Fruit fly (Drosophila melanogaster) whole organism, embryonic: ENCODE data around the gene CG14984.
A peak's percentile ranks its signal among the peaks of the same experiment; 100 is the strongest.

Experiments
- Atf6 ChIP-seq: fragments of 200-800 bp; sonication (Bioruptor generic); IDR thresholded peaks from 2 replicates; pipeline ENCODE4 v1.3.6; 2022; ENCODE audit warnings: missing biosample characterization, missing genetic modification characterization
- CG1024 ChIP-seq: fragments of 200-800 bp; sonication (Bioruptor generic); IDR thresholded peaks from 2 replicates; pipeline ENCODE4 v1.3.6; 2022; ENCODE audit warnings: missing biosample characterization, missing genetic modification characterization
- CG11456 ChIP-seq: fragments of 200-800 bp; sonication (Bioruptor generic); IDR thresholded peaks from 3 replicates; pipeline ENCODE4 v1.3.6; 2022; ENCODE audit warnings: missing biosample characterization, missing genetic modification characterization
- CG12236 ChIP-seq: fragments of 200-800 bp; sonication (Bioruptor generic); optimal IDR thresholded peaks from 2 replicates; lab custom pipeline; 2016; ENCODE audit warnings: missing biosample characterization, missing genetic modification characterization
- CG1233 ChIP-seq: fragments of 200-800 bp; sonication (Bioruptor generic); optimal IDR thresholded peaks from 4 replicates; lab custom pipeline; 2018; ENCODE audit warnings: missing biosample characterization, mild to moderate bottlenecking, missing genetic modification characterization
- CG15601 ChIP-seq: fragments of 200-800 bp; sonication (Bioruptor generic); optimal IDR thresholded peaks from 3 replicates; lab custom pipeline; 2019; ENCODE audit warnings: missing biosample characterization, mild to moderate bottlenecking, missing genetic modification characterization, moderate library complexity
- CG17568 ChIP-seq: fragments of 200-800 bp; sonication (Bioruptor generic); optimal IDR thresholded peaks from 2 replicates; lab custom pipeline; 2018; ENCODE audit warnings: missing biosample characterization, mild to moderate bottlenecking, missing genetic modification characterization, moderate library complexity
- CG1792 ChIP-seq: fragments of 200-800 bp; sonication (Bioruptor generic); optimal IDR thresholded peaks from 2 replicates; lab custom pipeline; 2016; ENCODE audit warnings: missing biosample characterization, missing genetic modification characterization
- CG4328 ChIP-seq: fragments of 200-800 bp; sonication (Bioruptor generic); optimal IDR thresholded peaks from 3 replicates; lab custom pipeline; 2017; ENCODE audit warnings: missing biosample characterization, missing genetic modification reagents, missing genetic modification characterization
- CG4360 ChIP-seq: fragments of 200-800 bp; sonication (Bioruptor generic); IDR thresholded peaks from 2 replicates; pipeline ENCODE4 v1.3.6; 2022; ENCODE audit warnings: missing biosample characterization, missing genetic modification characterization
- CG4820 ChIP-seq: fragments of 200-800 bp; sonication (Bioruptor generic); optimal IDR thresholded peaks from 3 replicates; lab custom pipeline; 2016; ENCODE audit warnings: missing biosample characterization, missing genetic modification characterization
- CG4854 ChIP-seq: fragments of 200-800 bp; sonication (Bioruptor generic); optimal IDR thresholded peaks from 2 replicates; lab custom pipeline; 2016; ENCODE audit warnings: missing biosample characterization, missing genetic modification characterization, inconsistent platforms
- CG5180 ChIP-seq: fragments of 200-800 bp; sonication (Bioruptor generic); optimal IDR thresholded peaks from 3 replicates; lab custom pipeline; 2017; ENCODE audit warnings: missing biosample characterization, missing genetic modification characterization, mild to moderate bottlenecking, moderate library complexity, missing genetic modification reagents
- CG6254 ChIP-seq: fragments of 200-800 bp; sonication (Bioruptor generic); optimal IDR thresholded peaks from 3 replicates; lab custom pipeline; 2017; ENCODE audit warnings: mild to moderate bottlenecking, missing biosample characterization, missing genetic modification reagents, missing genetic modification characterization
- CG6683 ChIP-seq: fragments of 200-800 bp; sonication (Bioruptor generic); optimal IDR thresholded peaks from 2 replicates; lab custom pipeline; 2017; ENCODE audit warnings: missing biosample characterization, mild to moderate bottlenecking, missing genetic modification characterization, missing genetic modification reagents
- CG7556 ChIP-seq: fragments of 200-800 bp; sonication (Bioruptor generic); optimal IDR thresholded peaks from 2 replicates; lab custom pipeline; 2017; ENCODE audit warnings: missing biosample characterization, mild to moderate bottlenecking, missing genetic modification characterization
- CG7786 ChIP-seq: fragments of 200-800 bp; sonication (Bioruptor generic); optimal IDR thresholded peaks from 2 replicates; lab custom pipeline; 2016; ENCODE audit warnings: missing biosample characterization, missing genetic modification characterization
- CG7839 ChIP-seq: fragments of 200-800 bp; sonication (Bioruptor generic); optimal IDR thresholded peaks from 3 replicates; lab custom pipeline; 2018; ENCODE audit warnings: missing biosample characterization, mild to moderate bottlenecking, missing genetic modification characterization, moderate library complexity
- CG8290 ChIP-seq, 3 experiments: fragments of 200-800 bp; sonication (Bioruptor generic); optimal IDR thresholded peaks; 2 replicates each; lab custom pipeline; 2016 to 2019; ENCODE audit warnings: missing biosample characterization in 3 of 3, missing genetic modification characterization in 3 of 3, mild to moderate bottlenecking in 2 of 3, moderate library complexity in 1 of 3
- CG9609 ChIP-seq: fragments of 200-800 bp; sonication (Bioruptor generic); optimal IDR thresholded peaks from 3 replicates; lab custom pipeline; 2016; ENCODE audit warnings: missing biosample characterization, missing genetic modification characterization
- CrebB ChIP-seq: fragments of 200-800 bp; sonication (Bioruptor generic); optimal IDR thresholded peaks from 3 replicates; lab custom pipeline; 2018; ENCODE audit warnings: missing biosample characterization, mild to moderate bottlenecking, missing genetic modification characterization
- Dbx ChIP-seq: fragments of 200-800 bp; sonication (Bioruptor generic); IDR thresholded peaks from 3 replicates; pipeline ENCODE4 v1.3.6; 2022; ENCODE audit warnings: missing biosample characterization, missing genetic modification characterization
- Doc3 ChIP-seq: fragments of 200-800 bp; sonication (Bioruptor generic); IDR thresholded peaks from 3 replicates; pipeline ENCODE4 v1.3.6; 2022; ENCODE audit warnings: missing biosample characterization, missing genetic modification characterization; ENCODE audit not compliant: partially characterized antibody
- Dref ChIP-seq: fragments of 200-800 bp; sonication (Bioruptor generic); IDR thresholded peaks from 2 replicates; pipeline ENCODE4 v1.3.6; 2022; ENCODE audit warnings: missing biosample characterization, missing genetic modification characterization
- E2f2 ChIP-seq: fragments of 200-800 bp; sonication (Bioruptor generic); IDR thresholded peaks from 2 replicates; pipeline ENCODE4 v1.3.6; 2022; ENCODE audit warnings: missing biosample characterization, missing genetic modification characterization
- Fer1 ChIP-seq: fragments of 200-800 bp; sonication (Bioruptor generic); optimal IDR thresholded peaks from 2 replicates; lab custom pipeline; 2017; ENCODE audit warnings: missing biosample characterization, mild to moderate bottlenecking, missing genetic modification characterization
- Fer2 ChIP-seq: fragments of 200-800 bp; sonication (Bioruptor generic); optimal IDR thresholded peaks from 2 replicates; lab custom pipeline; 2018; ENCODE audit warnings: missing biosample characterization, mild to moderate bottlenecking, missing genetic modification characterization, moderate library complexity
- Kr ChIP-seq: fragments of 200-800 bp; sonication (Bioruptor generic); optimal IDR thresholded peaks from 2 replicates; lab custom pipeline; 2017; ENCODE audit warnings: missing biosample characterization, mild to moderate bottlenecking, missing genetic modification characterization
- Mad ChIP-seq: fragments of 200-800 bp; sonication (Bioruptor generic); optimal IDR thresholded peaks from 2 replicates; lab custom pipeline; 2016; ENCODE audit warnings: missing biosample characterization, missing genetic modification characterization
- Max ChIP-seq: fragments of 200-800 bp; sonication (Bioruptor generic); optimal IDR thresholded peaks from 2 replicates; lab custom pipeline; 2016; ENCODE audit warnings: missing biosample characterization, mild to moderate bottlenecking, missing genetic modification characterization
- Meics ChIP-seq: fragments of 200-800 bp; sonication (Bioruptor generic); optimal IDR thresholded peaks from 2 replicates; lab custom pipeline; 2017; ENCODE audit warnings: missing biosample characterization, mild to moderate bottlenecking, missing genetic modification characterization
- Mes4 ChIP-seq: fragments of 200-800 bp; sonication (Bioruptor generic); optimal IDR thresholded peaks from 2 replicates; lab custom pipeline; 2016; ENCODE audit warnings: missing biosample characterization, missing genetic modification characterization
- Oaz ChIP-seq: fragments of 200-800 bp; sonication (Bioruptor generic); IDR thresholded peaks from 2 replicates; pipeline ENCODE4 v1.3.6; 2022; ENCODE audit warnings: missing biosample characterization, missing genetic modification characterization
- Ssrp ChIP-seq: fragments of 200-800 bp; sonication (Bioruptor generic); optimal IDR thresholded peaks from 2 replicates; lab custom pipeline; 2018; ENCODE audit warnings: missing biosample characterization, mild to moderate bottlenecking, missing genetic modification characterization, moderate library complexity
- Stat92E ChIP-seq, 3 experiments: fragments of >200 bp in 2 of 3; fragments of 200-800 bp in 1 of 3; sonication (Bioruptor generic) in 1 of 3; optimal IDR thresholded peaks; 2 replicates each; lab custom pipeline; 2017 to 2019; ENCODE audit warnings: missing biosample characterization in 3 of 3, missing genetic modification characterization in 3 of 3, mild to moderate bottlenecking in 1 of 3, moderate library complexity in 1 of 3
- ac ChIP-seq: fragments of 200-800 bp; sonication (Bioruptor generic); optimal IDR thresholded peaks from 3 replicates; lab custom pipeline; 2017; ENCODE audit warnings: missing biosample characterization, mild to moderate bottlenecking, missing genetic modification characterization
- amos ChIP-seq: fragments of 200-800 bp; sonication (Bioruptor generic); IDR thresholded peaks from 2 replicates; pipeline ENCODE4 v1.3.6; 2022; ENCODE audit warnings: missing biosample characterization, missing genetic modification characterization; ENCODE audit not compliant: partially characterized antibody
- bowl ChIP-seq: fragments of 200-800 bp; sonication (Bioruptor generic); IDR thresholded peaks from 2 replicates; pipeline ENCODE4 v1.3.6; 2022; ENCODE audit warnings: missing biosample characterization, missing genetic modification characterization
- cato ChIP-seq: fragments of 200-800 bp; sonication (Bioruptor generic); optimal IDR thresholded peaks from 2 replicates; lab custom pipeline; 2016; ENCODE audit warnings: missing biosample characterization, missing genetic modification characterization, borderline replicate concordance
- en ChIP-seq: fragments of 200-800 bp; sonication (Bioruptor generic); optimal IDR thresholded peaks from 2 replicates; lab custom pipeline; 2016; ENCODE audit warnings: missing biosample characterization, missing genetic modification characterization
- pita ChIP-seq: fragments of 200-800 bp; sonication (Bioruptor generic); optimal IDR thresholded peaks from 2 replicates; lab custom pipeline; 2017; ENCODE audit warnings: missing biosample characterization, mild to moderate bottlenecking, missing genetic modification characterization
- pnt ChIP-seq: fragments of 200-800 bp; sonication (Bioruptor generic); optimal IDR thresholded peaks from 3 replicates; lab custom pipeline; 2016; ENCODE audit warnings: missing biosample characterization, missing genetic modification characterization
- psq ChIP-seq: fragments of 200-800 bp; sonication (Bioruptor generic); optimal IDR thresholded peaks from 2 replicates; lab custom pipeline; 2017; ENCODE audit warnings: missing biosample characterization, missing genetic modification characterization
- pzg ChIP-seq: fragments of 200-800 bp; sonication (Bioruptor generic); optimal IDR thresholded peaks from 3 replicates; lab custom pipeline; 2018; ENCODE audit warnings: missing biosample characterization, mild to moderate bottlenecking, missing genetic modification characterization, moderate library complexity
- salm ChIP-seq: fragments of 200-800 bp; sonication (Bioruptor generic); optimal IDR thresholded peaks from 2 replicates; lab custom pipeline; 2018; ENCODE audit warnings: missing biosample characterization, mild to moderate bottlenecking, missing genetic modification characterization
- sisA ChIP-seq: fragments of 200-800 bp; sonication (Bioruptor generic); IDR thresholded peaks from 2 replicates; pipeline ENCODE4 v1.3.6; 2022; ENCODE audit warnings: missing biosample characterization, missing genetic modification characterization
- tin ChIP-seq: fragments of 200-800 bp; sonication (Bioruptor generic); optimal IDR thresholded peaks from 3 replicates; lab custom pipeline; 2016; ENCODE audit warnings: missing biosample characterization, missing genetic modification characterization
- tup ChIP-seq: fragments of 200-800 bp; sonication (Bioruptor generic); optimal IDR thresholded peaks from 2 replicates; lab custom pipeline; 2016; ENCODE audit warnings: missing biosample characterization, mild to moderate bottlenecking, missing genetic modification characterization, moderate library complexity
- twi ChIP-seq: fragments of 200-800 bp; optimal IDR thresholded peaks from 2 replicates; lab custom pipeline; 2019; ENCODE audit warnings: missing biosample characterization, mild to moderate bottlenecking, missing genetic modification characterization, moderate library complexity

CG14984 gene

dm6 chr3L:3902491-3903198 lies 49.7 kb downstream of the CG14984 start, which contains the start of gene Ubi-p63E (continued):
- TF ChIP-seq CG5180 (GFP tag; lab: Kevin White, UChicago) (peak; percentile 1), Ssrp (tag; lab: Kevin White, UChicago) (peak; percentile 28), CG7839 (tag; lab: Kevin White, UChicago) (peak; percentile 70), psq (GFP tag; lab: Kevin White, UChicago) (no peak), CG1024 (GFP tag; lab: Robert Waterston, UW) (no peak), CrebB (tag; lab: Kevin White, UChicago) (peak; percentile 48), Doc3 (no peak), ac (no peak), CG1233 (GFP tag; lab: Kevin White, UChicago) (peak; percentile 27), salm (tag; lab: Kevin White, UChicago) (no peak), Meics (GFP tag; lab: Kevin White, UChicago) (peak; percentile 72), Dbx (GFP tag; lab: Robert Waterston, UW) (no peak), Fer1 (peak; percentile 36), pnt (GFP tag; lab: Kevin White, UChicago) (peak; percentile 61), Mad (GFP tag; lab: Kevin White, UChicago) (peak; percentile 54), Max (GFP tag; lab: Kevin White, UChicago) (peak; percentile 29), en (no peak), bowl (GFP tag; lab: Robert Waterston, UW) (no peak), E2f2 (GFP tag; lab: Robert Waterston, UW) (no peak), CG1792 (GFP tag; lab: Kevin White, UChicago) (peak; percentile 51), CG4854 (GFP tag; lab: Kevin White, UChicago) (peak; percentile 13), Kr (no peak), amos (no peak), CG6683 (GFP tag; lab: Kevin White, UChicago) (no peak), Oaz (GFP tag; lab: Robert Waterston, UW) (no peak), CG17568 (GFP tag; lab: Kevin White, UChicago) (no peak), CG4328 (GFP tag; lab: Kevin White, UChicago) (no peak), CG11456 (GFP tag; lab: Robert Waterston, UW) (no peak), CG9609 (GFP tag; lab: Kevin White, UChicago) (peak; percentile 65), CG8290 (GFP tag; optimal IDR thresholded peaks at IDR 0.05; lab: Kevin White, UChicago) (peak; percentile 36), CG8290 (tag; optimal IDR thresholded peaks at IDR 0.05; lab: Kevin White, UChicago) (peak in 1 of 2 experiments; percentile 76), CG12236 (peak; percentile 61), sisA (GFP tag; lab: Robert Waterston, UW) (no peak), twi (peak; percentile 18), CG7556 (GFP tag; lab: Kevin White, UChicago) (peak; percentile 58), Atf6 (GFP tag; lab: Robert Waterston, UW) (no peak), tup (GFP tag; lab: Kevin White, UChicago) (no peak), CG7786 (peak; percentile 58), Fer2 (tag; lab: Kevin White, UChicago) (peak; percentile 56), Mes4 (GFP tag; lab: Kevin White, UChicago) (peak; percentile 35), CG6254 (GFP tag; lab: Kevin White, UChicago) (no peak), CG4360 (no peak), CG15601 (peak; percentile 5), Stat92E (GFP tag; optimal IDR thresholded peaks at IDR 0.05; lab: Kevin White, UChicago) (peak in 1 of 3 experiments; percentile 50), tin (GFP tag; lab: Kevin White, UChicago) (peak; percentile 58), pzg (GFP tag; lab: Kevin White, UChicago) (peak; percentile 59), pita (GFP tag; lab: Kevin White, UChicago) (no peak), Dref (GFP tag; lab: Robert Waterston, UW) (no peak), CG4820 (GFP tag; lab: Kevin White, UChicago) (peak; percentile 63), cato (peak; percentile 34)
